Fruit fly (Drosophila melanogaster) whole organism, wandering third instar larva: ENCODE data around the gene Rcd7.
A peak's percentile ranks its signal among the peaks of the same experiment; 100 is the strongest.

ENCODE experiments used
- Abd-B ChIP-seq: fragments of >200 bp; optimal IDR thresholded peaks from 2 replicates; lab custom pipeline; 2017; ENCODE audit warnings: missing biosample characterization, missing genetic modification characterization
- CG32264 ChIP-seq: fragments of 200-800 bp; sonication (Bioruptor generic); optimal IDR thresholded peaks from 2 replicates; lab custom pipeline; 2016; ENCODE audit warnings: missing biosample characterization, missing genetic modification characterization
- CG9705 ChIP-seq: fragments of 200-800 bp; sonication (Bioruptor generic); optimal IDR thresholded peaks from 2 replicates; lab custom pipeline; 2018; ENCODE audit warnings: missing biosample characterization, mild to moderate bottlenecking, missing genetic modification characterization
- CrebA ChIP-seq: fragments of 200-800 bp; sonication (Bioruptor generic); optimal IDR thresholded peaks from 2 replicates; lab custom pipeline; 2016; ENCODE audit warnings: missing biosample characterization, mild to moderate bottlenecking, missing genetic modification characterization, borderline replicate concordance
- Dfd ChIP-seq: fragments of >200 bp; optimal IDR thresholded peaks from 2 replicates; lab custom pipeline; 2017; ENCODE audit warnings: missing biosample characterization, missing genetic modification characterization
- Dif ChIP-seq: fragments of 200-275, 200-300 bp; sonication (Bioruptor generic); optimal IDR thresholded peaks from 2 replicates; lab custom pipeline; 2018; ENCODE audit warnings: missing biosample characterization, missing genetic modification characterization; ENCODE audit not compliant: partially characterized antibody
- GATAd ChIP-seq: sonication (Bioruptor generic); optimal IDR thresholded peaks from 2 replicates; lab custom pipeline; 2016; ENCODE audit warnings: missing biosample characterization, missing genetic modification characterization
- HLH106 ChIP-seq: fragments of 200-800 bp; optimal IDR thresholded peaks from 3 replicates; lab custom pipeline; 2019; ENCODE audit warnings: missing biosample characterization, mild to moderate bottlenecking, missing genetic modification characterization, moderate library complexity
- Hnf4 ChIP-seq: fragments of 200-800 bp; sonication (Bioruptor generic); optimal IDR thresholded peaks from 2 replicates; lab custom pipeline; 2016; ENCODE audit warnings: missing biosample characterization, mild to moderate bottlenecking, missing genetic modification characterization
- Hr78 ChIP-seq: fragments of >200 bp; optimal IDR thresholded peaks from 2 replicates; lab custom pipeline; 2017; ENCODE audit warnings: missing biosample characterization, missing genetic modification characterization
- Hr83 ChIP-seq: fragments of 200-300 bp; sonication (Bioruptor generic); optimal IDR thresholded peaks from 2 replicates; lab custom pipeline; 2016; ENCODE audit warnings: missing biosample characterization, mild to moderate bottlenecking, missing genetic modification characterization, moderate library complexity; ENCODE audit not compliant: poor library complexity, severe bottlenecking
- Jra ChIP-seq: sonication (Bioruptor generic); optimal IDR thresholded peaks from 2 replicates; lab custom pipeline; 2016; ENCODE audit warnings: missing biosample characterization, missing genetic modification characterization
- Mio ChIP-seq: sonication (Bioruptor generic); optimal IDR thresholded peaks from 2 replicates; lab custom pipeline; 2016; ENCODE audit warnings: missing biosample characterization, missing genetic modification characterization
- Myc ChIP-seq: fragments of >200 bp; optimal IDR thresholded peaks from 2 replicates; lab custom pipeline; 2017
- N ChIP-seq: fragments of >200 bp; optimal IDR thresholded peaks from 2 replicates; lab custom pipeline; 2018; ENCODE audit warnings: missing biosample characterization, missing external identifiers, missing genetic modification characterization
- OdsH ChIP-seq: fragments of 200-800 bp; sonication (Bioruptor generic); optimal IDR thresholded peaks from 2 replicates; lab custom pipeline; 2016; ENCODE audit warnings: missing biosample characterization, mild to moderate bottlenecking, missing genetic modification characterization
- Rel ChIP-seq, 2 experiments: fragments of 200-800 bp; sonication (Bioruptor generic) in 1 of 2; optimal IDR thresholded peaks; 2 replicates in 1 of 2; 3 replicates in 1 of 2; lab custom pipeline; 2016 to 2019; ENCODE audit warnings: mild to moderate bottlenecking in 2 of 2, missing biosample characterization in 2 of 2, missing genetic modification characterization in 2 of 2, moderate library complexity in 1 of 2
- Sp1 ChIP-seq: fragments of 200-800 bp; sonication (Bioruptor generic); optimal IDR thresholded peaks from 3 replicates; lab custom pipeline; 2019; ENCODE audit warnings: missing biosample characterization, mild to moderate bottlenecking, missing genetic modification characterization, moderate library complexity
- Vsx2 ChIP-seq: fragments of 200-300, 225-300 bp; sonication (Bioruptor generic); optimal IDR thresholded peaks from 2 replicates; lab custom pipeline; 2018; ENCODE audit warnings: missing biosample characterization, missing genetic modification characterization; ENCODE audit not compliant: partially characterized antibody
- br ChIP-seq: fragments of 200-800 bp; sonication (Bioruptor generic); optimal IDR thresholded peaks from 2 replicates; lab custom pipeline; 2016; ENCODE audit warnings: missing biosample characterization, missing genetic modification characterization
- brk ChIP-seq: fragments of 200-800 bp; sonication (Bioruptor generic); optimal IDR thresholded peaks from 2 replicates; lab custom pipeline; 2016; ENCODE audit warnings: missing biosample characterization, mild to moderate bottlenecking, missing genetic modification characterization
- dl ChIP-seq, 2 experiments: fragments of 175-275, 200-275 bp in 1 of 2; fragments of 200-275 bp in 1 of 2; sonication (Bioruptor generic); optimal IDR thresholded peaks; lab custom pipeline; 2018; ENCODE audit warnings: mild to moderate bottlenecking in 2 of 2, missing biosample characterization in 2 of 2, missing genetic modification characterization in 2 of 2, moderate library complexity in 2 of 2; ENCODE audit not compliant: partially characterized antibody in 2 of 2, insufficient read depth in 1 of 2
- dmrt93B ChIP-seq: fragments of 200-800 bp; sonication (Bioruptor generic); optimal IDR thresholded peaks from 2 replicates; lab custom pipeline; 2018; ENCODE audit warnings: missing biosample characterization, mild to moderate bottlenecking, missing genetic modification characterization
- dsf ChIP-seq: sonication (Bioruptor generic); optimal IDR thresholded peaks from 2 replicates; lab custom pipeline; 2016; ENCODE audit warnings: missing biosample characterization, missing genetic modification characterization, borderline replicate concordance
- ey ChIP-seq: fragments of 200-800 bp; sonication (Bioruptor generic); optimal IDR thresholded peaks from 2 replicates; lab custom pipeline; 2016; ENCODE audit warnings: missing biosample characterization, missing genetic modification characterization
- foxo ChIP-seq, 2 experiments: fragments of 200-800 bp; sonication (Bioruptor generic); optimal IDR thresholded peaks; 2 replicates in 1 of 2; 3 replicates in 1 of 2; lab custom pipeline; 2016 to 2017; ENCODE audit warnings: missing biosample characterization in 2 of 2, missing genetic modification characterization in 2 of 2
- fru ChIP-seq: fragments of 200-800 bp; sonication (Bioruptor generic); optimal IDR thresholded peaks from 3 replicates; lab custom pipeline; 2016; ENCODE audit warnings: missing biosample characterization, mild to moderate bottlenecking, missing genetic modification characterization
- h ChIP-seq: fragments of 200-800 bp; sonication (Bioruptor generic); optimal IDR thresholded peaks from 3 replicates; lab custom pipeline; 2016; ENCODE audit warnings: missing biosample characterization, mild to moderate bottlenecking, missing genetic modification characterization
- jim ChIP-seq: fragments of 175-275, 200-325 bp; sonication (Bioruptor generic); optimal IDR thresholded peaks from 2 replicates; lab custom pipeline; 2016; ENCODE audit warnings: missing biosample characterization, mild to moderate bottlenecking, missing genetic modification characterization
- lola ChIP-seq: fragments of >200 bp; optimal IDR thresholded peaks from 2 replicates; lab custom pipeline; 2017; ENCODE audit warnings: missing biosample characterization, missing genetic modification characterization
- pan ChIP-seq: fragments of >200 bp; optimal IDR thresholded peaks from 2 replicates; lab custom pipeline; 2017
- psq ChIP-seq: fragments of 200-800 bp; sonication (Bioruptor generic); optimal IDR thresholded peaks from 3 replicates; lab custom pipeline; 2017; ENCODE audit warnings: missing biosample characterization, mild to moderate bottlenecking, missing genetic modification characterization, moderate library complexity
- rgr ChIP-seq: fragments of 200-800 bp; sonication (Bioruptor generic); optimal IDR thresholded peaks from 3 replicates; lab custom pipeline; 2016; ENCODE audit warnings: missing biosample characterization, mild to moderate bottlenecking, missing genetic modification characterization
- sage ChIP-seq: fragments of 200-800 bp; sonication (Bioruptor generic); optimal IDR thresholded peaks from 2 replicates; lab custom pipeline; 2016; ENCODE audit warnings: missing biosample characterization, mild to moderate bottlenecking, missing genetic modification characterization
- sv ChIP-seq: fragments of 200-800 bp; sonication (Bioruptor generic); optimal IDR thresholded peaks from 3 replicates; lab custom pipeline; 2016; ENCODE audit warnings: missing biosample characterization, missing genetic modification characterization
- tai ChIP-seq: sonication (Bioruptor generic); optimal IDR thresholded peaks from 2 replicates; lab custom pipeline; 2016; ENCODE audit warnings: missing biosample characterization, missing genetic modification characterization
- usp ChIP-seq: fragments of >200 bp; optimal IDR thresholded peaks from 2 replicates; lab custom pipeline; 2017; ENCODE audit warnings: missing biosample characterization, missing genetic modification characterization
- woc ChIP-seq: sonication (Bioruptor generic); optimal IDR thresholded peaks from 2 replicates; lab custom pipeline; 2016; ENCODE audit warnings: missing biosample characterization, mild to moderate bottlenecking, missing genetic modification characterization

Rcd7 gene

dm6 chr3L:19558674-19559073, 13.8 kb downstream of the Rcd7 start:
- TF ChIP-seq dsf (GFP tag; lab: Kevin White, UChicago) (no peak), Hr83 (GFP tag; lab: Kevin White, UChicago) (no peak), Vsx2 (no peak), Myc (lab: Kevin White, UChicago) (no peak), rgr (no peak), jim (GFP tag; lab: Kevin White, UChicago) (no peak)

- no peak for TF ChIP-seq usp (GFP tag; lab: Kevin White, UChicago)
- TF ChIP-seq Sp1 (GFP tag; lab: Kevin White, UChicago), result no peak
These were observed 14.3 kb downstream of the Rcd7 start for dm6 chr3L:19559171-19559570.

DNA sequence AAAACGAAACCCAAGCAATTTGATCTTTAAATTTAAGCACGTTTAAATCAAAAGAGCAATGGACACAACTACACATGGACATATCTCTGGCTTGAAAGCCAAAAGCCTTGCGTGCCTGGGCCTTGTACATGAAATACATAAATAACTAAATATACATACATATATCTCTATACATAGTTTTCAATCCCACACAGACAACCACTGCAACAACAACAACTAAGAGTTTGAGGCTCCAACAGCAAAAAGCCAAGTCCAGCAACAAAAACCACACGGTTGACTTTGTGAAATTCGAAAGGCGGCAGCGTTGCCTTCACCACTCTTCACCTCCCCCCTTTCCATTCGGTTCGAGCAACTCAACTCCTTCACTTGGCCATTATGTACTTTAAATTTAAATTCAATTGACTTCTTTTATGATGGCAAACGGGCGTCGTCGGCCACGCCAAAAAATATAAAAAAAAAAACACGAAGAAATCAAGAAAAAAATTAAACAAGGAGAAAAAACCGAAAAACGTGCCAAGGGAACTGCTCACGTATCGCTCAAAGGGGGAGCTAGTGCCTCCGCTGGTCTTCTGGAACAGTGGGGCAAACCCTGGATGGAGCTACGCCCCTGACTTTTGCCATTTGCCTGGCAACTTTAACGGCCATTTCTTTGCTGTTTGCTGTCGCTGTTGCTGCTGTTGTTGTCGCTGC, 15.2 kb downstream of the Rcd7 start:
- TF ChIP-seq Hr83 (GFP tag; lab: Kevin White, UChicago) (peak; percentile 12), Jra (GFP tag; lab: Kevin White, UChicago) (no peak), rgr (no peak), tai (GFP tag; lab: Kevin White, UChicago) (no peak), Rel (GFP tag; optimal IDR thresholded peaks at IDR 0.05; lab: Kevin White, UChicago) (no peak), Rel (tag; optimal IDR thresholded peaks at IDR 0.05; lab: Kevin White, UChicago) (peak; percentile 8), Dif (GFP tag; lab: Kevin White, UChicago) (peak; percentile 28)

- TF ChIP-seq woc (peak; percentile 96), Vsx2 (peak; percentile 32), lola (no peak), Hnf4 (GFP tag; lab: Kevin White, UChicago) (peak; percentile 98), tai (GFP tag; lab: Kevin White, UChicago) (peak; percentile 92), Mio (peak; percentile 63), brk (GFP tag; lab: Kevin White, UChicago) (peak; percentile 97), sage (GFP tag; lab: Kevin White, UChicago) (peak; percentile 97), dsf (GFP tag; lab: Kevin White, UChicago) (peak; percentile 93), fru (GFP tag; lab: Kevin White, UChicago) (peak; percentile 99), pan (lab: Kevin White, UChicago) (no peak), h (GFP tag; lab: Kevin White, UChicago) (peak; percentile 99), dl (GFP tag; optimal IDR thresholded peaks at IDR 0.05; lab: Kevin White, UChicago; ENCODE audit: insufficient read depth in 1 of 2, partially characterized antibody in 2 of 2) (no peak), Jra (GFP tag; lab: Kevin White, UChicago) (peak; percentile 94), jim (GFP tag; lab: Kevin White, UChicago) (peak; percentile 55), Dfd (peak; percentile 91), foxo (GFP tag; optimal IDR thresholded peaks at IDR 0.05; lab: Kevin White, UChicago) (peak; percentile 77 to 99), OdsH (GFP tag; lab: Kevin White, UChicago) (peak; percentile 99), Abd-B (no peak), usp (GFP tag; lab: Kevin White, UChicago) (no peak), CG32264 (peak; percentile 94), dmrt93B (GFP tag; lab: Kevin White, UChicago) (peak; percentile 97), CrebA (GFP tag; lab: Kevin White, UChicago) (peak; percentile 83), HLH106 (tag; lab: Kevin White, UChicago) (peak; percentile 99), Rel (GFP tag; optimal IDR thresholded peaks at IDR 0.05; lab: Kevin White, UChicago) (peak; percentile 97), Rel (tag; optimal IDR thresholded peaks at IDR 0.05; lab: Kevin White, UChicago) (peak; percentile 95), Myc (lab: Kevin White, UChicago) (no peak), CG9705 (GFP tag; lab: Kevin White, UChicago) (peak; percentile 99), N (GFP tag; lab: Kevin White, UChicago) (no peak), rgr (peak; percentile 99), GATAd (GFP tag; lab: Kevin White, UChicago) (no peak), Hr78 (no peak), ey (GFP tag; lab: Kevin White, UChicago) (peak; percentile 98), sv (GFP tag; lab: Kevin White, UChicago) (peak; percentile 93), br (GFP tag; lab: Kevin White, UChicago) (peak; percentile 98), Sp1 (GFP tag; lab: Kevin White, UChicago) (peak; percentile 99), Hr83 (GFP tag; lab: Kevin White, UChicago) (no peak), Dif (GFP tag; lab: Kevin White, UChicago) (no peak), psq (peak; percentile 96)
These were observed 15.9 kb downstream of the Rcd7 start for dm6 chr3L:19560695-19561246.
